Worm (Caenorhabditis elegans) whole organism, young adult: ENCODE results near the gene col-130.

Source experiments
- F10E7.11 ChIP-seq: sonication (generic microtip); optimal IDR thresholded peaks from 2 replicates; lab custom pipeline; 2017; ENCODE audit warnings: mild to moderate bottlenecking, missing genetic modification characterization, moderate library complexity, missing compliant biosample characterization
- ceh-79 ChIP-seq: sonication (generic microtip); optimal IDR thresholded peaks from 2 replicates; lab custom pipeline; 2017; ENCODE audit warnings: mild to moderate bottlenecking, missing genetic modification characterization, missing compliant biosample characterization
- egl-18 ChIP-seq: fragments of 200-800 bp; sonication (Bioruptor generic); IDR thresholded peaks from 2 replicates; pipeline ENCODE4 v1.3.6; 2022; ENCODE audit warnings: missing genetic modification reagents, missing genetic modification characterization, missing compliant biosample characterization
- gei-17 ChIP-seq: fragments of 200-800 bp; sonication (Bioruptor generic); optimal IDR thresholded peaks from 2 replicates; lab custom pipeline; 2018; ENCODE audit warnings: mild to moderate bottlenecking, missing genetic modification characterization, missing compliant biosample characterization
- let-607 ChIP-seq, 2 experiments: fragments of 200-800 bp in 1 of 2; sonication (Bioruptor generic) in 1 of 2; sonication (generic microtip) in 1 of 2; optimal IDR thresholded peaks; 2 replicates each; lab custom pipeline; 2016 to 2018; ENCODE audit warnings: mild to moderate bottlenecking in 2 of 2, missing compliant biosample characterization in 2 of 2, missing genetic modification characterization in 2 of 2, moderate library complexity in 2 of 2, missing genotype in 1 of 2
- mxl-1 ChIP-seq: sonication (generic microtip); optimal IDR thresholded peaks from 2 replicates; lab custom pipeline; 2016; ENCODE audit warnings: missing genetic modification characterization, missing compliant biosample characterization
- nfya-1 ChIP-seq: sonication (generic microtip); optimal IDR thresholded peaks from 2 replicates; lab custom pipeline; 2017; ENCODE audit warnings: antibody characterized with exemption, missing compliant biosample characterization, missing genetic modification characterization, borderline replicate concordance; ENCODE audit not compliant: insufficient read depth
- tlf-1 ChIP-seq: fragments of 200-800 bp; sonication (Bioruptor generic); optimal IDR thresholded peaks from 2 replicates; lab custom pipeline; 2018; ENCODE audit warnings: mild to moderate bottlenecking, missing genetic modification characterization, missing compliant biosample characterization

ce11 chrIV:12456613-12457012 is 28.3 kb upstream of the col-130 start, which contains the start of gene C25G4.7:
- no peak for TF ChIP-seq tlf-1
- TF ChIP-seq egl-18 (GFP tag; lab: Robert Waterston, UW), result no peak
- no peak for TF ChIP-seq nfya-1 (tag; lab: Kevin White, UChicago)
- no peak for TF ChIP-seq mxl-1 (tag; lab: Kevin White, UChicago)
- TF ChIP-seq ceh-79 (tag; lab: Kevin White, UChicago), result no peak
- TF ChIP-seq let-607 (tag; optimal IDR thresholded peaks at IDR 0.05; lab: Kevin White, UChicago), result no peak
- TF ChIP-seq gei-17 (GFP tag; lab: Kevin White, UChicago), result no peak
- no peak for TF ChIP-seq F10E7.11 (tag; lab: Kevin White, UChicago)
